Worm (Caenorhabditis elegans) whole organism, L2 larva: ENCODE results near the gene C54G10.1.

Experiments
- dmd-4 ChIP-seq: sonication (generic microtip); optimal IDR thresholded peaks from 2 replicates; lab custom pipeline; 2017; ENCODE audit warnings: missing biosample characterization, missing genetic modification characterization
- nhr-11 ChIP-seq: fragments of 150-350 bp; optimal IDR thresholded peaks from 2 replicates; lab custom pipeline; 2014; ENCODE audit warnings: missing biosample characterization, missing genetic modification characterization
- nhr-23 ChIP-seq: fragments of 150-350 bp; optimal IDR thresholded peaks from 2 replicates; lab custom pipeline; 2014; ENCODE audit warnings: missing biosample characterization, missing genetic modification reagents, missing genetic modification characterization

- TF ChIP-seq dmd-4 (tag; lab: Kevin White, UChicago) (no peak), nhr-11 (no peak), nhr-23 (no peak)
Measured at ce11 chrV:14648825-14649224, 7.9 kb downstream of the C54G10.1 start.
